Worm (Caenorhabditis elegans): Measurements from ENCODE around the gene T19C9.8.

The T19C9.8 gene

ce11 chrV:17238799-17239198 is at the start of gene T19C9.8:
TSS of gene T19C9.8 (plus strand) at chrV:17239097.
- TF ChIP-seq nhr-28 (tag; optimal IDR thresholded peaks at IDR 0.05) (peak; percentile 74), mep-1 (tag; optimal IDR thresholded peaks at IDR 0.05) (no peak), dmd-6 (GFP tag; IDR thresholded peaks at IDR 0.05) (peak; percentile 37; the same call in 1 of the 2 replicates), php-3 (GFP tag; IDR thresholded peaks at IDR 0.05) (0 out of 2 replicates have a peak, but pooled peaks have one; percentile 51), hlh-11 (tag; optimal IDR thresholded peaks at IDR 0.05) (peak; percentile 55), nhr-76 (tag; optimal IDR thresholded peaks at IDR 0.05) (no peak), cey-2 (tag; optimal IDR thresholded peaks at IDR 0.05; ENCODE audit: borderline replicate concordance, insufficient read depth) (no peak), pqm-1 (tag; optimal IDR thresholded peaks at IDR 0.05) (peak; percentile 74), R02D3.7 (tag; optimal IDR thresholded peaks at IDR 0.05) (no peak), daf-16 (GFP tag; optimal IDR thresholded peaks at IDR 0.05) (no peak), daf-16 (tag; optimal IDR thresholded peaks at IDR 0.05) (peak; percentile 83), zip-11 (GFP tag; IDR thresholded peaks at IDR 0.05) (no peak)

ce11 chrV:17190399-17190798 is 48.5 kb upstream of the T19C9.8 start, which contains the start of gene str-199:
TSS of gene str-199 (minus strand) at chrV:17190499.
- TF ChIP-seq mxl-3 (GFP tag; optimal IDR thresholded peaks at IDR 0.05) (no peak), nhr-11 (tag; optimal IDR thresholded peaks at IDR 0.05) (no peak), lin-39 (tag; optimal IDR thresholded peaks at IDR 0.05) (no peak), zip-11 (GFP tag; IDR thresholded peaks at IDR 0.05) (no peak), nhr-77 (tag; optimal IDR thresholded peaks at IDR 0.05) (no peak), ceh-20 (GFP tag; IDR thresholded peaks at IDR 0.05) (no peak), gei-8 (GFP tag; optimal IDR thresholded peaks at IDR 0.05) (no peak), hif-1 (tag; optimal IDR thresholded peaks at IDR 0.05) (no peak), madf-5 (GFP tag; IDR thresholded peaks at IDR 0.05) (no peak), F10B5.3 (tag; optimal IDR thresholded peaks at IDR 0.05) (no peak), nhr-41 (GFP tag; IDR thresholded peaks at IDR 0.05) (no peak), T20F7.1 (GFP tag; optimal IDR thresholded peaks at IDR 0.05) (no peak), zag-1 (tag; optimal IDR thresholded peaks at IDR 0.05) (no peak), set-16 (GFP tag; IDR thresholded peaks at IDR 0.05) (no peak), skn-1 (tag; optimal IDR thresholded peaks at IDR 0.05) (no peak), mep-1 (tag; optimal IDR thresholded peaks at IDR 0.05) (no peak), ceh-28 (tag; optimal IDR thresholded peaks at IDR 0.05) (no peak), hmg-1.1 (GFP tag; IDR thresholded peaks at IDR 0.05) (no peak), cey-2 (tag; optimal IDR thresholded peaks at IDR 0.05; ENCODE audit: borderline replicate concordance, insufficient read depth) (no peak)

ce11 chrV:17192238-17192637 is 46.7 kb upstream of the T19C9.8 start, which contains the start of gene srz-47:
TSS of gene srz-47 (minus strand) at chrV:17192338.
- no peak for TF ChIP-seq fos-1 (tag; optimal IDR thresholded peaks at IDR 0.05)
- no peak for TF ChIP-seq unc-130 (GFP tag; optimal IDR thresholded peaks at IDR 0.05)
- TF ChIP-seq aha-1 (tag) = no peak
- no peak for TF ChIP-seq T26A8.4 (GFP tag; IDR thresholded peaks at IDR 0.05)
- TF ChIP-seq snpc-4 (tag; optimal IDR thresholded peaks at IDR 0.05) = no peak
- no peak for TF ChIP-seq set-16 (GFP tag; IDR thresholded peaks at IDR 0.05)
- TF ChIP-seq jun-1 (tag; optimal IDR thresholded peaks at IDR 0.05) = no peak
- no peak for TF ChIP-seq spr-3 (GFP tag; optimal IDR thresholded peaks at IDR 0.05)
- no peak for TF ChIP-seq F37D6.2 (tag; optimal IDR thresholded peaks at IDR 0.05)
- TF ChIP-seq hif-1 (tag; optimal IDR thresholded peaks at IDR 0.05) = no peak
- no peak for TF ChIP-seq lim-7 (GFP tag; IDR thresholded peaks at IDR 0.05)
- no peak for TF ChIP-seq nhr-237 (tag; optimal IDR thresholded peaks at IDR 0.05)
- TF ChIP-seq F44E2.7 (GFP tag; IDR thresholded peaks at IDR 0.05) = no peak
- TF ChIP-seq ceh-82 (tag; optimal IDR thresholded peaks at IDR 0.05) = no peak
- no peak for TF ChIP-seq F49E8.2 (tag; optimal IDR thresholded peaks at IDR 0.05; ENCODE audit: borderline replicate concordance)

Data from whole organism, L4 larva.